Fruit fly (Drosophila melanogaster): ENCODE measurements around the gene mip130.

mip130 gene

DNA sequence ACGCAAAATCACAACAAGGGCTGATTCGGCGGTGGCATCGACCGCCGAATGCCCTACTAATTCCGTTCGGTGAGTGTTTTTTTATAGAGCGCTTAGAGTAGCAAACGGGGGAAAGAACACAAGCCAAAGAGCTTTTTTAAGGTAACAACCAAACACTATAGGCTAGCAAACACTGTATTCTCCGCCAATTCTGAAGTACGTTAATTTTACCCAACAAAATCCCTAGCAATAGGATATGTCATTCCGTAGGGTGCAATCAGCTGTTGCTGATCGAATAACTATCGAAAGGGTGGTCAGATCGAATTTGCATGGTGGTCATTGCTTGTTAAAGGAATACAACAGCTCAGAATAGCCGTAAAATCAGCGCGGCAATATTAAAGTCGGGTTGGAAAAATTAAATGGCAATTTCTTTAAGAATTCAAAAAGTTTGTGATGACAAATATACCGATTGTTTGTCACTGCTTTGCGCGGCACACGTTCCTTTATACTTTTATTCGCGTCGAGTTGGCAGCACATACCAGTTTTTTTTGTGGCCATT is at the start of gene mip130 (continued):
- TF ChIP-seq trem (tag; optimal IDR thresholded peaks at IDR 0.05) (peak; percentile 98), Hmx (GFP tag; optimal IDR thresholded peaks at IDR 0.05) (no peak), ro (GFP tag; IDR thresholded peaks at IDR 0.05) (no peak), Nf-YC (tag; optimal IDR thresholded peaks at IDR 0.05) (peak; percentile 47), CG13624 (GFP tag; optimal IDR thresholded peaks at IDR 0.05) (peak; percentile 57), Dfd (GFP tag; optimal IDR thresholded peaks at IDR 0.05) (no peak), Ravus (GFP tag; IDR thresholded peaks at IDR 0.05) (no peak), pb (GFP tag; optimal IDR thresholded peaks at IDR 0.05) (peak; percentile 17), ara (GFP tag; IDR thresholded peaks at IDR 0.05) (no peak), twi (tag; optimal IDR thresholded peaks at IDR 0.05) (peak; percentile 4), HLH4C (GFP tag; IDR thresholded peaks at IDR 0.05; ENCODE audit: partially characterized antibody) (peak; percentile 59; the same call in 2 of the 3 replicates), slp2 (GFP tag; optimal IDR thresholded peaks at IDR 0.05) (peak; percentile 22), CG15514 (GFP tag; optimal IDR thresholded peaks at IDR 0.05) (no peak), CG4730 (GFP tag; IDR thresholded peaks at IDR 0.05) (0 out of 2 replicates have a peak, but pooled peaks have one; percentile 10), MTF-1 (GFP tag; optimal IDR thresholded peaks at IDR 0.05; ENCODE audit: borderline replicate concordance) (no peak), lab (GFP tag; optimal IDR thresholded peaks at IDR 0.05) (peak; percentile 66), CG15073 (GFP tag; optimal IDR thresholded peaks at IDR 0.05) (no peak), lola (GFP tag; optimal IDR thresholded peaks at IDR 0.05) (peak in 1 of 3 experiments; percentile 18), pzg (GFP tag; optimal IDR thresholded peaks at IDR 0.05) (peak; percentile 51), CG2129 (GFP tag; IDR thresholded peaks at IDR 0.05; ENCODE audit: partially characterized antibody) (peak; percentile 48; the same call in 1 of the 2 replicates), CG11456 (GFP tag; IDR thresholded peaks at IDR 0.05) (peak; percentile 54; the same call in 1 of the 3 replicates), onecut (GFP tag; IDR thresholded peaks at IDR 0.05) (no peak), ems (GFP tag; optimal IDR thresholded peaks at IDR 0.05) (peak; percentile 25), Drgx (GFP tag; IDR thresholded peaks at IDR 0.05) (peak; percentile 48; the same call in 1 of the 2 replicates), CG11398 (GFP tag; optimal IDR thresholded peaks at IDR 0.05) (no peak), CG7745 (tag; optimal IDR thresholded peaks at IDR 0.05) (no peak), CG17802 (tag; optimal IDR thresholded peaks at IDR 0.05) (no peak), CG10431 (GFP tag; optimal IDR thresholded peaks at IDR 0.05) (peak; percentile 12), dm (GFP tag; optimal IDR thresholded peaks at IDR 0.05) (peak; percentile 4), CG30431 (GFP tag; optimal IDR thresholded peaks at IDR 0.05) (no peak), ERR (GFP tag; optimal IDR thresholded peaks at IDR 0.05) (peak; percentile 16), Sry-β (GFP tag; optimal IDR thresholded peaks at IDR 0.05) (no peak), abd-A (tag; optimal IDR thresholded peaks at IDR 0.05) (no peak), CG9797 (GFP tag; optimal IDR thresholded peaks at IDR 0.05) (no peak), CG11723 (GFP tag; optimal IDR thresholded peaks at IDR 0.05) (peak; percentile 5), chn (GFP tag; optimal IDR thresholded peaks at IDR 0.05) (peak; percentile 21), Xrp1 (GFP tag; IDR thresholded peaks at IDR 0.05) (peak; percentile 66), CG3847 (GFP tag; IDR thresholded peaks at IDR 0.05) (peak; percentile 31; the same call in 1 of the 2 replicates), pros (GFP tag; optimal IDR thresholded peaks at IDR 0.05) (no peak), maf-S (GFP tag; optimal IDR thresholded peaks at IDR 0.05) (no peak), NK7.1 (GFP tag; optimal IDR thresholded peaks at IDR 0.05) (no peak), HLHmδ (GFP tag; optimal IDR thresholded peaks at IDR 0.05) (no peak), Ssrp (tag; optimal IDR thresholded peaks at IDR 0.05) (peak; percentile 48), CG10565 (GFP tag; optimal IDR thresholded peaks at IDR 0.05) (no peak), CG14710 (tag; optimal IDR thresholded peaks at IDR 0.05) (peak; percentile 32), CG11093 (GFP tag; IDR thresholded peaks at IDR 0.05) (peak; percentile 35; the same call in 1 of the 3 replicates), Oli (tag; optimal IDR thresholded peaks at IDR 0.05) (peak; percentile 55), mam (GFP tag; optimal IDR thresholded peaks at IDR 0.05) (peak; percentile 50), seq (GFP tag; IDR thresholded peaks at IDR 0.05) (0 out of 2 replicates have a peak, but pooled peaks have one; percentile 23), NfI (GFP tag; optimal IDR thresholded peaks at IDR 0.05) (peak; percentile 46)
